Fruit fly (Drosophila melanogaster) whole organism, embryonic: ENCODE results near the gene CG15336.

ENCODE experiments used
- Asciz ChIP-seq: fragments of 200-800 bp; sonication (Bioruptor generic); optimal IDR thresholded peaks from 2 replicates; lab custom pipeline; 2017; ENCODE audit warnings: missing biosample characterization, mild to moderate bottlenecking, missing genetic modification characterization, missing genetic modification reagents
- BEAF-32 ChIP-seq: fragments of 200-800 bp; sonication (Bioruptor generic); optimal IDR thresholded peaks from 3 replicates; lab custom pipeline; 2017; ENCODE audit warnings: missing biosample characterization, missing genetic modification characterization, mild to moderate bottlenecking, moderate library complexity, missing genetic modification reagents
- Bgb ChIP-seq: fragments of 200-800 bp; sonication (Bioruptor generic); IDR thresholded peaks from 2 replicates; pipeline ENCODE4 v1.3.6; 2022; ENCODE audit warnings: missing biosample characterization, missing genetic modification characterization; ENCODE audit not compliant: partially characterized antibody
- CG11398 ChIP-seq: fragments of 200-800 bp; sonication (Bioruptor generic); optimal IDR thresholded peaks from 2 replicates; lab custom pipeline; 2016; ENCODE audit warnings: missing biosample characterization, missing genetic modification characterization
- CG12391 ChIP-seq: fragments of 200-800 bp; sonication (Bioruptor generic); optimal IDR thresholded peaks from 3 replicates; lab custom pipeline; 2018; ENCODE audit warnings: missing biosample characterization, mild to moderate bottlenecking, missing genetic modification characterization, moderate library complexity
- CG13287 ChIP-seq: fragments of 200-800 bp; sonication (Bioruptor generic); IDR thresholded peaks from 2 replicates; pipeline ENCODE4 v1.3.6; 2022; ENCODE audit warnings: missing biosample characterization, missing genetic modification characterization; ENCODE audit not compliant: partially characterized antibody
- CG13624 ChIP-seq: fragments of 200-800 bp; sonication (Bioruptor generic); optimal IDR thresholded peaks from 2 replicates; lab custom pipeline; 2016; ENCODE audit warnings: missing biosample characterization, missing genetic modification characterization
- CG15514 ChIP-seq: fragments of 200-800 bp; sonication (Bioruptor generic); optimal IDR thresholded peaks from 3 replicates; lab custom pipeline; 2017; ENCODE audit warnings: missing biosample characterization, missing genetic modification characterization, mild to moderate bottlenecking, moderate library complexity, missing genetic modification reagents
- CG1603 ChIP-seq: fragments of 200-800 bp; sonication (Bioruptor generic); optimal IDR thresholded peaks from 2 replicates; lab custom pipeline; 2019; ENCODE audit warnings: missing biosample characterization, mild to moderate bottlenecking, missing genetic modification characterization, moderate library complexity
- CG2116 ChIP-seq: fragments of 200-800 bp; sonication (Bioruptor generic); optimal IDR thresholded peaks from 3 replicates; lab custom pipeline; 2018; ENCODE audit warnings: missing biosample characterization, mild to moderate bottlenecking, missing genetic modification characterization
- CG2889 ChIP-seq: fragments of 200-800 bp; sonication (Bioruptor generic); IDR thresholded peaks from 3 replicates; pipeline ENCODE4 v1.3.6; 2022; ENCODE audit warnings: missing biosample characterization, missing genetic modification characterization
- CG31365 ChIP-seq: fragments of 200-800 bp; sonication (Bioruptor generic); optimal IDR thresholded peaks from 2 replicates; lab custom pipeline; 2018; ENCODE audit warnings: missing biosample characterization, mild to moderate bottlenecking, missing genetic modification characterization
- CG31388 ChIP-seq: fragments of 200-800 bp; sonication (Bioruptor generic); optimal IDR thresholded peaks from 2 replicates; lab custom pipeline; 2016; ENCODE audit warnings: missing biosample characterization, missing genetic modification characterization
- CG33557 ChIP-seq: fragments of 200-800 bp; sonication (Bioruptor generic); optimal IDR thresholded peaks from 2 replicates; lab custom pipeline; 2019; ENCODE audit warnings: missing biosample characterization, mild to moderate bottlenecking, missing genetic modification characterization, moderate library complexity
- CG34422 ChIP-seq: fragments of 200-800 bp; sonication (Bioruptor generic); IDR thresholded peaks from 3 replicates; pipeline ENCODE4 v1.3.6; 2022; ENCODE audit warnings: missing biosample characterization, missing genetic modification characterization
- CG4282 ChIP-seq: fragments of 200-800 bp; sonication (Bioruptor generic); optimal IDR thresholded peaks from 2 replicates; lab custom pipeline; 2016; ENCODE audit warnings: missing biosample characterization, missing genetic modification characterization
- CG6765 ChIP-seq: fragments of 200-800 bp; sonication (Bioruptor generic); optimal IDR thresholded peaks from 3 replicates; lab custom pipeline; 2017; ENCODE audit warnings: missing biosample characterization, mild to moderate bottlenecking, missing genetic modification characterization
- CG7963 ChIP-seq: fragments of 200-800 bp; sonication (Bioruptor generic); IDR thresholded peaks from 3 replicates; pipeline ENCODE4 v1.3.6; 2022; ENCODE audit warnings: missing biosample characterization, missing genetic modification characterization; ENCODE audit not compliant: partially characterized antibody
- CG8359 ChIP-seq: fragments of 200-800 bp; sonication (Bioruptor generic); optimal IDR thresholded peaks from 2 replicates; lab custom pipeline; 2017; ENCODE audit warnings: missing biosample characterization, mild to moderate bottlenecking, missing genetic modification characterization, borderline replicate concordance
- CG9797 ChIP-seq: fragments of 200-800 bp; sonication (Bioruptor generic); optimal IDR thresholded peaks from 3 replicates; lab custom pipeline; 2018; ENCODE audit warnings: missing biosample characterization, mild to moderate bottlenecking, missing genetic modification characterization
- CG9876 ChIP-seq: fragments of 200-800 bp; sonication (Bioruptor generic); optimal IDR thresholded peaks from 2 replicates; lab custom pipeline; 2016; ENCODE audit warnings: missing biosample characterization, missing genetic modification characterization
- Dp ChIP-seq: fragments of 200-800 bp; sonication (Bioruptor generic); optimal IDR thresholded peaks from 2 replicates; lab custom pipeline; 2018; ENCODE audit warnings: missing biosample characterization, mild to moderate bottlenecking, missing genetic modification characterization, moderate library complexity
- E2f2 ChIP-seq: fragments of 200-800 bp; sonication (Bioruptor generic); IDR thresholded peaks from 2 replicates; pipeline ENCODE4 v1.3.6; 2022; ENCODE audit warnings: missing biosample characterization, missing genetic modification characterization
- HHEX ChIP-seq: fragments of 200-800 bp; sonication (Bioruptor generic); optimal IDR thresholded peaks from 3 replicates; lab custom pipeline; 2017; ENCODE audit warnings: missing biosample characterization, mild to moderate bottlenecking, missing genetic modification characterization, missing genetic modification reagents
- Mad ChIP-seq: fragments of 200-800 bp; sonication (Bioruptor generic); optimal IDR thresholded peaks from 2 replicates; lab custom pipeline; 2016; ENCODE audit warnings: missing biosample characterization, missing genetic modification characterization
- Max ChIP-seq: fragments of 200-800 bp; sonication (Bioruptor generic); optimal IDR thresholded peaks from 2 replicates; lab custom pipeline; 2016; ENCODE audit warnings: missing biosample characterization, mild to moderate bottlenecking, missing genetic modification characterization
- NC2α ChIP-seq: fragments of 200-800 bp; sonication (Bioruptor generic); optimal IDR thresholded peaks from 2 replicates; lab custom pipeline; 2016; ENCODE audit warnings: missing biosample characterization, missing genetic modification characterization
- Opbp ChIP-seq: fragments of 200-800 bp; sonication (Bioruptor generic); IDR thresholded peaks from 3 replicates; pipeline ENCODE4 v1.3.6; 2022; ENCODE audit warnings: missing biosample characterization, missing genetic modification characterization; ENCODE audit not compliant: partially characterized antibody
- Scr ChIP-seq: fragments of 200-800 bp; sonication (Bioruptor generic); IDR thresholded peaks from 2 replicates; pipeline ENCODE4 v1.3.6; 2022; ENCODE audit warnings: missing biosample characterization, missing genetic modification characterization; ENCODE audit not compliant: partially characterized antibody
- Sin3A ChIP-seq: fragments of >200 bp; optimal IDR thresholded peaks from 2 replicates; lab custom pipeline; 2018
- Sox100B ChIP-seq: fragments of 200-800 bp; sonication (Bioruptor generic); optimal IDR thresholded peaks from 3 replicates; lab custom pipeline; 2018; ENCODE audit warnings: missing biosample characterization, mild to moderate bottlenecking, missing genetic modification characterization
- Sry-β ChIP-seq: fragments of 200-800 bp; sonication (Bioruptor generic); optimal IDR thresholded peaks from 2 replicates; lab custom pipeline; 2018; ENCODE audit warnings: missing biosample characterization, mild to moderate bottlenecking, missing genetic modification characterization, moderate library complexity
- ci ChIP-seq: fragments of 200-800 bp; sonication (Bioruptor generic); IDR thresholded peaks from 3 replicates; pipeline ENCODE4 v1.3.6; 2022; ENCODE audit warnings: missing biosample characterization, missing genetic modification characterization
- cwo ChIP-seq: fragments of 200-800 bp; sonication (Bioruptor generic); optimal IDR thresholded peaks from 3 replicates; lab custom pipeline; 2017; ENCODE audit warnings: missing biosample characterization, missing genetic modification characterization, mild to moderate bottlenecking, moderate library complexity, missing genetic modification reagents
- dpn ChIP-seq, 2 experiments: fragments of 200-800 bp; sonication (Bioruptor generic); optimal IDR thresholded peaks; 3 replicates each; lab custom pipeline; 2016; ENCODE audit warnings: missing biosample characterization in 2 of 2, missing genetic modification characterization in 2 of 2
- emc ChIP-seq: fragments of 200-800 bp; sonication (Bioruptor generic); optimal IDR thresholded peaks from 2 replicates; lab custom pipeline; 2016; ENCODE audit warnings: missing biosample characterization, missing genetic modification characterization
- jumu ChIP-seq: fragments of 200-800 bp; sonication (Bioruptor generic); optimal IDR thresholded peaks from 3 replicates; lab custom pipeline; 2016; ENCODE audit warnings: missing biosample characterization, missing genetic modification characterization
- ken ChIP-seq: fragments of 200-800 bp; sonication (Bioruptor generic); IDR thresholded peaks from 3 replicates; pipeline ENCODE4 v1.3.6; 2022; ENCODE audit warnings: missing biosample characterization, missing genetic modification characterization
- pan ChIP-seq, 4 experiments: fragments of >200 bp in 3 of 4; fragments of 200-800 bp in 1 of 4; sonication (Bioruptor generic) in 1 of 4; optimal IDR thresholded peaks in 3 of 4; IDR thresholded peaks in 1 of 4; 2 replicates each; pipeline versions ENCODE4 v1.3.6 to Lab custom; 2017 to 2022; ENCODE audit warnings: missing biosample characterization in 2 of 4, missing genetic modification characterization in 2 of 4, mixed read lengths in 1 of 4
- pfk ChIP-seq: fragments of 200-800 bp; sonication (Bioruptor generic); optimal IDR thresholded peaks from 2 replicates; lab custom pipeline; 2018; ENCODE audit warnings: missing biosample characterization, mild to moderate bottlenecking, missing genetic modification characterization, moderate library complexity
- pnt ChIP-seq: fragments of 200-800 bp; sonication (Bioruptor generic); optimal IDR thresholded peaks from 3 replicates; lab custom pipeline; 2016; ENCODE audit warnings: missing biosample characterization, missing genetic modification characterization
- pzg ChIP-seq: fragments of 200-800 bp; sonication (Bioruptor generic); optimal IDR thresholded peaks from 3 replicates; lab custom pipeline; 2018; ENCODE audit warnings: missing biosample characterization, mild to moderate bottlenecking, missing genetic modification characterization, moderate library complexity
- stwl ChIP-seq: fragments of 200-800 bp; sonication (Bioruptor generic); optimal IDR thresholded peaks from 3 replicates; lab custom pipeline; 2018; ENCODE audit warnings: missing biosample characterization, mild to moderate bottlenecking, missing genetic modification characterization, moderate library complexity
- tio ChIP-seq: fragments of 200-800 bp; sonication (Bioruptor generic); optimal IDR thresholded peaks from 2 replicates; lab custom pipeline; 2017; ENCODE audit warnings: missing biosample characterization, missing genetic modification characterization, inconsistent platforms
- unc-4 ChIP-seq: fragments of 200-800 bp; sonication (Bioruptor generic); IDR thresholded peaks from 2 replicates; pipeline ENCODE4 v1.3.6; 2022; ENCODE audit warnings: missing biosample characterization, missing genetic modification characterization; ENCODE audit not compliant: partially characterized antibody
- usp ChIP-seq: fragments of >200 bp; optimal IDR thresholded peaks from 2 replicates; lab custom pipeline; 2017; ENCODE audit warnings: missing biosample characterization, missing genetic modification characterization
- vfl ChIP-seq: fragments of 200-800 bp; sonication (Bioruptor generic); optimal IDR thresholded peaks from 2 replicates; lab custom pipeline; 2016; ENCODE audit warnings: missing biosample characterization, missing genetic modification characterization
- vvl ChIP-seq: fragments of 200-800 bp; sonication (Bioruptor generic); IDR thresholded peaks from 2 replicates; pipeline ENCODE4 v1.3.6; 2022; ENCODE audit warnings: missing biosample characterization, missing genetic modification characterization
- wek ChIP-seq: fragments of 200-800 bp; sonication (Bioruptor generic); optimal IDR thresholded peaks from 3 replicates; lab custom pipeline; 2018; ENCODE audit warnings: missing biosample characterization, mild to moderate bottlenecking, missing genetic modification characterization, moderate library complexity
- zfh1 ChIP-seq: fragments of 200-800 bp; sonication (Bioruptor generic); IDR thresholded peaks from 3 replicates; pipeline ENCODE4 v1.3.6; 2022; ENCODE audit warnings: missing biosample characterization, missing genetic modification characterization

Gene CG15336

dm6 chrX:8120939-8121338 is 26.8 kb upstream of the CG15336 start, which contains the start of gene CG2260:
Gene CG2260, minus strand, starts transcription at chrX:8121147.
- TF ChIP-seq CG33557, result no peak
- no peak for TF ChIP-seq jumu (GFP tag; lab: Kevin White, UChicago)
- TF ChIP-seq CG2889 (GFP tag; lab: Robert Waterston, UW), result no peak
- TF ChIP-seq wek, result no peak
- peak; percentile 70 for TF ChIP-seq pzg (GFP tag; lab: Kevin White, UChicago)
- peak; percentile 92 for TF ChIP-seq E2f2 (GFP tag; lab: Robert Waterston, UW)
- no peak for TF ChIP-seq vfl (GFP tag; lab: Kevin White, UChicago)
- no peak for TF ChIP-seq NC2α (GFP tag; lab: Kevin White, UChicago)
- TF ChIP-seq CG7963, result no peak
- no peak for TF ChIP-seq CG31388 (GFP tag; lab: Kevin White, UChicago)
- no peak for TF ChIP-seq CG13624
- no peak for TF ChIP-seq ci
- TF ChIP-seq CG31365 (tag; lab: Kevin White, UChicago), result no peak
- TF ChIP-seq CG11398 (GFP tag; lab: Kevin White, UChicago), result no peak
- TF ChIP-seq HHEX (GFP tag; lab: Kevin White, UChicago), result no peak
- TF ChIP-seq zfh1, result no peak
- no peak for TF ChIP-seq CG4282 (GFP tag; lab: Kevin White, UChicago)
- peak; percentile 92 for TF ChIP-seq Dp (GFP tag; lab: Kevin White, UChicago)
- TF ChIP-seq CG9797, result peak; percentile 74
- TF ChIP-seq Bgb (GFP tag; lab: Robert Waterston, UW), result no peak
- peak; percentile 52 for TF ChIP-seq stwl (tag; lab: Kevin White, UChicago)
- TF ChIP-seq CG6765 (GFP tag; lab: Kevin White, UChicago), result no peak
- TF ChIP-seq usp (GFP tag; lab: Kevin White, UChicago), result no peak
- TF ChIP-seq Opbp (GFP tag; lab: Robert Waterston, UW), result peak; percentile 11; the same call in 1 of the 3 replicates
- peak; percentile 31 for TF ChIP-seq CG1603 (tag; lab: Kevin White, UChicago)
- TF ChIP-seq CG15514 (GFP tag; lab: Kevin White, UChicago), result peak; percentile 75
- peak; percentile 8 for TF ChIP-seq Sin3A (lab: Kevin White, UChicago)
- TF ChIP-seq Sox100B (GFP tag; lab: Kevin White, UChicago), result no peak
- no peak for TF ChIP-seq Sry-β (GFP tag; lab: Kevin White, UChicago)
- TF ChIP-seq CG9876, result no peak
- TF ChIP-seq CG8359 (GFP tag; lab: Kevin White, UChicago), result no peak
- TF ChIP-seq emc (GFP tag; lab: Kevin White, UChicago), result no peak
- no peak for TF ChIP-seq dpn (GFP tag; optimal IDR thresholded peaks at IDR 0.05; lab: Kevin White, UChicago)
- no peak for TF ChIP-seq pfk (GFP tag; lab: Kevin White, UChicago)
- no peak for TF ChIP-seq ken
- peak; percentile 85 for TF ChIP-seq vvl (GFP tag; lab: Robert Waterston, UW)
- peak; percentile 68 for TF ChIP-seq CG2116 (GFP tag; lab: Kevin White, UChicago)
- TF ChIP-seq unc-4 (GFP tag; lab: Robert Waterston, UW), result peak; percentile 40
- peak; percentile 57 for TF ChIP-seq Max (GFP tag; lab: Kevin White, UChicago)
- no peak for TF ChIP-seq Asciz (GFP tag; lab: Kevin White, UChicago)
- TF ChIP-seq BEAF-32 (GFP tag; lab: Kevin White, UChicago), result peak; percentile 43
- no peak for TF ChIP-seq pan (optimal IDR thresholded peaks at IDR 0.05; lab: Kevin White, UChicago)
- TF ChIP-seq pan (GFP tag; optimal IDR thresholded peaks at IDR 0.05 in 1 of 2, IDR thresholded peaks at IDR 0.05 in 1 of 2), result no peak
- peak; percentile 27; the same call in 1 of the 2 replicates for TF ChIP-seq CG13287 (GFP tag; lab: Robert Waterston, UW)
- peak; percentile 49 for TF ChIP-seq cwo
- no peak for TF ChIP-seq CG34422 (GFP tag; lab: Robert Waterston, UW)
- TF ChIP-seq Scr, result no peak
- no peak for TF ChIP-seq CG12391
- no peak for TF ChIP-seq Mad (GFP tag; lab: Kevin White, UChicago)
- TF ChIP-seq pnt (GFP tag; lab: Kevin White, UChicago), result no peak
- no peak for TF ChIP-seq tio (GFP tag; lab: Kevin White, UChicago)
